Worm (Caenorhabditis elegans) whole organism, midembryonic: ENCODE measurements around the gene F10C1.9.

Experiments used
- T22C8.4 ChIP-seq: fragments of 200-800 bp; sonication (Bioruptor generic); IDR thresholded peaks from 2 replicates; pipeline ENCODE4 v1.3.6; 2022; ENCODE audit warnings: missing genetic modification characterization, missing compliant biosample characterization
- tab-1 ChIP-seq: fragments of 200-800 bp; sonication (Bioruptor generic); IDR thresholded peaks from 2 replicates; pipeline ENCODE4 v1.3.6; 2022; ENCODE audit warnings: missing genetic modification characterization, missing compliant biosample characterization

ce11 chrII:5749733-5750238, 4.7 kb upstream of the F10C1.9 start, which contains the start of gene ifb-2:
- TF ChIP-seq T22C8.4 (GFP tag; lab: Robert Waterston, UW), result no peak
- TF ChIP-seq tab-1 (GFP tag; lab: Robert Waterston, UW), result no peak
